Worm (Caenorhabditis elegans) whole organism, young adult: ENCODE measurements around the gene trx-3.
A peak's percentile ranks its signal among the peaks of the same experiment; 100 is the strongest.

Experiments used
- B0336.3 ChIP-seq: fragments of 200-800 bp; sonication (Bioruptor generic); IDR thresholded peaks from 2 replicates; pipeline ENCODE4 v1.3.6; 2022; ENCODE audit warnings: missing genetic modification characterization, missing compliant biosample characterization
- C17E4.6 ChIP-seq: fragments of 200-800 bp; sonication (Bioruptor generic); IDR thresholded peaks from 2 replicates; pipeline ENCODE4 v1.3.6; 2022; ENCODE audit warnings: missing genetic modification reagents, missing genetic modification characterization, missing compliant biosample characterization
- F33H1.4 ChIP-seq: fragments of 200-800 bp; sonication (Bioruptor generic); IDR thresholded peaks from 2 replicates; pipeline ENCODE4 v1.3.6; 2022; ENCODE audit warnings: missing genetic modification reagents, missing genetic modification characterization, missing compliant biosample characterization
- ZK185.1 ChIP-seq: sonication (generic microtip); optimal IDR thresholded peaks from 2 replicates; lab custom pipeline; 2016; ENCODE audit warnings: mild to moderate bottlenecking, missing genetic modification characterization, missing compliant biosample characterization; ENCODE audit not compliant: poor library complexity, severe bottlenecking
- akir-1 ChIP-seq: fragments of 200-800 bp; sonication (Bioruptor generic); optimal IDR thresholded peaks from 2 replicates; lab custom pipeline; 2018; ENCODE audit warnings: mild to moderate bottlenecking, missing genetic modification characterization, moderate library complexity, missing compliant biosample characterization
- ama-1 ChIP-seq, 3 experiments: fragments of 150-350 bp in 1 of 3; sonication (generic microtip) in 2 of 3; optimal IDR thresholded peaks; 2 replicates each; lab custom pipeline; 2014 to 2018; ENCODE audit warnings: missing biosample characterization in 2 of 3, missing genetic modification characterization in 2 of 3, missing genetic modification reagents in 2 of 3
- hmg-1.2 ChIP-seq: fragments of 200-800 bp; sonication (Bioruptor generic); IDR thresholded peaks from 2 replicates; pipeline ENCODE4 v1.3.6; 2022; ENCODE audit warnings: missing genetic modification reagents, missing genetic modification characterization, missing compliant biosample characterization
- lag-1 ChIP-seq: fragments of 200-800 bp; sonication (Bioruptor generic); IDR thresholded peaks from 2 replicates; pipeline ENCODE4 v1.3.6; 2022; ENCODE audit warnings: missing genetic modification reagents, missing genetic modification characterization, missing compliant biosample characterization
- mcd-1 ChIP-seq: fragments of 200-800 bp; sonication (Bioruptor generic); IDR thresholded peaks from 2 replicates; pipeline ENCODE4 v1.3.6; 2022; ENCODE audit warnings: missing genetic modification reagents, missing genetic modification characterization, missing compliant biosample characterization
- pha-4 ChIP-seq: fragments of 150-350 bp; sonication (generic microtip); optimal IDR thresholded peaks from 2 replicates; lab custom pipeline; 2014; ENCODE audit warnings: missing biosample characterization, missing genetic modification reagents, missing genetic modification characterization
- somi-1 ChIP-seq: fragments of 200-800 bp; sonication (Bioruptor generic); optimal IDR thresholded peaks from 2 replicates; lab custom pipeline; 2018; ENCODE audit warnings: mild to moderate bottlenecking, missing genetic modification characterization, missing compliant biosample characterization
- tbx-9 ChIP-seq: sonication (generic microtip); optimal IDR thresholded peaks from 2 replicates; lab custom pipeline; 2016; ENCODE audit warnings: borderline replicate concordance, missing genetic modification characterization, inconsistent platforms, missing compliant biosample characterization

DNA sequence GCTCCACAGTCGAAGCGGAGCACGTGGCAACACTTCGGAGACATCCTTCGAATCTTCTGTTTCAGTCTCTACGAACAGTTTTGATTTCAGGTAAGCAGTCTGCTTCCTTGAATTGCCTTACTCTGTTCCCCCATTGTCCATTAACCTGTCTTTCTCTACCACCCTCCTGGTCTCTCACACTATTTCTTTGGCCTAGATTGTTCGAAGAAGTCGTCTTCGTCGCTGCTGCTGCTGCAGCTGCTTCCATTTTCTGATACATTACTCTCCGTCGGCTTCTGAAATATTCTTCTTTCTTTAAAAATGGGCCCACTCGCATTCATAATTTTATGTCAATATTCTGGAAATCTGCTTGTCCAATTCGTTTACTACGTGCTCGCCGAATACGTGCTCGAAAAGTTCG, 35.3 kb upstream of the trx-3 start, which contains the start of gene R08C7.1:
- no peak for TF ChIP-seq somi-1 (GFP tag; lab: Kevin White, UChicago)
- TF ChIP-seq C17E4.6 (GFP tag; lab: Robert Waterston, UW), result no peak
- peak; percentile 50; the same call in 1 of the 2 replicates for TF ChIP-seq hmg-1.2 (GFP tag; lab: Robert Waterston, UW)
- TF ChIP-seq tbx-9 (tag; lab: Kevin White, UChicago), result no peak
- no peak for TF ChIP-seq mcd-1 (GFP tag; lab: Robert Waterston, UW)
- TF ChIP-seq akir-1, result no peak
- TF ChIP-seq lag-1 (GFP tag; lab: Robert Waterston, UW), result no peak
- TF ChIP-seq ama-1 (optimal IDR thresholded peaks at IDR 0.05; lab: Kevin White, UChicago), result no peak
- TF ChIP-seq ama-1 (GFP tag; optimal IDR thresholded peaks at IDR 0.05; lab: Kevin White, UChicago), result no peak
- no peak for TF ChIP-seq F33H1.4 (GFP tag; lab: Robert Waterston, UW)
- TF ChIP-seq ZK185.1 (tag; lab: Kevin White, UChicago), result no peak
- TF ChIP-seq pha-4 (tag; lab: Kevin White, UChicago), result no peak
- no peak for TF ChIP-seq B0336.3 (GFP tag; lab: Robert Waterston, UW)
